Fruit fly (Drosophila melanogaster): ENCODE data around the gene Hsp67Bc.
A peak's percentile ranks its signal among the peaks of the same experiment; 100 is the strongest.

The Hsp67Bc gene

dm6 chr3L:9370907-9371365, 1.4 kb downstream of the Hsp67Bc start, which contains the start of gene Fdx1 (continued):
- no peak for TF ChIP-seq hth (optimal IDR thresholded peaks at IDR 0.05)
- peak; percentile 47 for TF ChIP-seq ind (GFP tag; optimal IDR thresholded peaks at IDR 0.05)
- no peak for TF ChIP-seq kni (GFP tag; optimal IDR thresholded peaks at IDR 0.05)
- peak; percentile 12 for TF ChIP-seq MESR4 (GFP tag; optimal IDR thresholded peaks at IDR 0.05)
- TF ChIP-seq Xbp1 (GFP tag; optimal IDR thresholded peaks at IDR 0.05): peak; percentile 34
- TF ChIP-seq CG7987 (GFP tag; optimal IDR thresholded peaks at IDR 0.05): no peak
- 0 out of 3 replicates have a peak, but pooled peaks have one; percentile 41 for TF ChIP-seq H15 (GFP tag; IDR thresholded peaks at IDR 0.05)
- no peak for TF ChIP-seq CG4707 (GFP tag; optimal IDR thresholded peaks at IDR 0.05)
- peak; percentile 45 for TF ChIP-seq pzg (GFP tag; optimal IDR thresholded peaks at IDR 0.05)
- TF ChIP-seq CG6272 (GFP tag; IDR thresholded peaks at IDR 0.05): peak; percentile 31; the same call in 1 of the 2 replicates
- no peak for TF ChIP-seq CG6254 (GFP tag; optimal IDR thresholded peaks at IDR 0.05)
- peak; percentile 34 for TF ChIP-seq trem (tag; optimal IDR thresholded peaks at IDR 0.05)
- 0 out of 2 replicates have a peak, but pooled peaks have one; percentile 13 for TF ChIP-seq Oaz (GFP tag; IDR thresholded peaks at IDR 0.05)
- TF ChIP-seq CG2712 (tag; optimal IDR thresholded peaks at IDR 0.05): peak; percentile 45
- no peak for TF ChIP-seq CG12236 (GFP tag; optimal IDR thresholded peaks at IDR 0.05)
- TF ChIP-seq CG11456 (GFP tag; IDR thresholded peaks at IDR 0.05): 0 out of 3 replicates have a peak, but pooled peaks have one; percentile 27
- TF ChIP-seq vvl (GFP tag; IDR thresholded peaks at IDR 0.05): peak; percentile 20; the same call in 1 of the 2 replicates
- TF ChIP-seq schlank (tag; optimal IDR thresholded peaks at IDR 0.05): no peak
- TF ChIP-seq org-1 (GFP tag; optimal IDR thresholded peaks at IDR 0.05): no peak
- peak; percentile 36 for TF ChIP-seq phol (tag; optimal IDR thresholded peaks at IDR 0.05)
- TF ChIP-seq Hey (tag; optimal IDR thresholded peaks at IDR 0.05): no peak
- peak; percentile 49 for TF ChIP-seq CG14710 (tag; optimal IDR thresholded peaks at IDR 0.05)
- no peak for TF ChIP-seq CG4854 (GFP tag; optimal IDR thresholded peaks at IDR 0.05)
- TF ChIP-seq run (tag; optimal IDR thresholded peaks at IDR 0.05): no peak
- TF ChIP-seq CG10654 (GFP tag; optimal IDR thresholded peaks at IDR 0.05): no peak
- no peak for TF ChIP-seq TFAM (GFP tag; optimal IDR thresholded peaks at IDR 0.05)
- TF ChIP-seq H2.0 (GFP tag; IDR thresholded peaks at IDR 0.05): peak; percentile 47; the same call in 1 of the 2 replicates
- no peak for TF ChIP-seq pnt (GFP tag; optimal IDR thresholded peaks at IDR 0.05)
- TF ChIP-seq CG2202 (tag; optimal IDR thresholded peaks at IDR 0.05): no peak
- TF ChIP-seq maf-S (GFP tag; optimal IDR thresholded peaks at IDR 0.05): no peak
- no peak for TF ChIP-seq wor (GFP tag; IDR thresholded peaks at IDR 0.05)
- no peak; the same call in 3 of the 4 replicates for TF ChIP-seq Gug (GFP tag; IDR thresholded peaks at IDR 0.05)
- TF ChIP-seq so (GFP tag; IDR thresholded peaks at IDR 0.05): 0 out of 3 replicates have a peak, but pooled peaks have one; percentile 27
- TF ChIP-seq Awh (GFP tag; IDR thresholded peaks at IDR 0.05): no peak
- peak; percentile 68 for TF ChIP-seq Scr (GFP tag; IDR thresholded peaks at IDR 0.05; ENCODE audit: partially characterized antibody)

- TF ChIP-seq fd102C (GFP tag; optimal IDR thresholded peaks at IDR 0.05) (no peak), fd3F (GFP tag; optimal IDR thresholded peaks at IDR 0.05) (no peak), CG16815 (GFP tag; optimal IDR thresholded peaks at IDR 0.05) (no peak), Xrp1 (GFP tag; IDR thresholded peaks at IDR 0.05) (no peak), Kr (GFP tag; optimal IDR thresholded peaks at IDR 0.05) (peak; percentile 64), tll (GFP tag; optimal IDR thresholded peaks at IDR 0.05) (peak in 1 of 2 experiments; percentile 93), CG15479 (GFP tag; optimal IDR thresholded peaks at IDR 0.05) (peak; percentile 95), CG5953 (GFP tag; IDR thresholded peaks at IDR 0.05) (0 out of 2 replicates have a peak, but pooled peaks have one; percentile 14), cad (GFP tag; optimal IDR thresholded peaks at IDR 0.05) (peak; percentile 76), Dbx (GFP tag; IDR thresholded peaks at IDR 0.05) (no peak), lab (GFP tag; optimal IDR thresholded peaks at IDR 0.05) (no peak), HmgZ (tag; optimal IDR thresholded peaks at IDR 0.05) (no peak), HLH3B (GFP tag; IDR thresholded peaks at IDR 0.05) (no peak), zen (tag; optimal IDR thresholded peaks at IDR 0.05) (peak; percentile 51)
Measured at dm6 chr3L:9368665-9369064, 3.6 kb downstream of the Hsp67Bc start.

All from whole organism, embryonic.